Worm (Caenorhabditis elegans) whole organism, L1 larva: Measurements from ENCODE around the gene sde-2.

Source experiments
- C04F5.9 ChIP-seq: sonication (generic microtip); optimal IDR thresholded peaks from 2 replicates; lab custom pipeline; 2016; ENCODE audit warnings: missing genetic modification characterization, missing compliant biosample characterization
- C16A3.4 ChIP-seq: fragments of 150-350 bp; optimal IDR thresholded peaks from 2 replicates; lab custom pipeline; 2014; ENCODE audit warnings: missing biosample characterization, missing genetic modification characterization
- Y116A8C.19 ChIP-seq: sonication (generic microtip); optimal IDR thresholded peaks from 2 replicates; lab custom pipeline; 2016; ENCODE audit warnings: missing compliant biosample characterization, missing genetic modification characterization, borderline replicate concordance
- aha-1 ChIP-seq: fragments of 150-350 bp; optimal IDR thresholded peaks from 2 replicates; lab custom pipeline; 2014; ENCODE audit warnings: missing biosample characterization, missing genetic modification characterization
- alr-1 ChIP-seq: fragments of 200-800 bp; sonication (Bioruptor generic); optimal IDR thresholded peaks from 2 replicates; lab custom pipeline; 2018; ENCODE audit warnings: borderline replicate concordance, mild to moderate bottlenecking, missing genetic modification characterization, missing compliant biosample characterization
- aly-2 ChIP-seq: fragments of 150-350 bp; optimal IDR thresholded peaks from 2 replicates; lab custom pipeline; 2014; ENCODE audit warnings: missing biosample characterization, missing genetic modification characterization
- ceh-63 ChIP-seq: fragments of 200-800 bp; sonication (Bioruptor generic); optimal IDR thresholded peaks from 2 replicates; lab custom pipeline; 2018; ENCODE audit warnings: mild to moderate bottlenecking, missing genetic modification characterization, missing compliant biosample characterization
- ceh-8 ChIP-seq: fragments of 200-800 bp; sonication (Bioruptor generic); optimal IDR thresholded peaks from 2 replicates; lab custom pipeline; 2018; ENCODE audit warnings: mild to moderate bottlenecking, missing genetic modification characterization, moderate library complexity, missing compliant biosample characterization
- ceh-90 ChIP-seq: sonication (generic microtip); optimal IDR thresholded peaks from 2 replicates; lab custom pipeline; 2016; ENCODE audit warnings: missing genetic modification characterization, missing compliant biosample characterization
- ces-1 ChIP-seq: fragments of 150-350 bp; optimal IDR thresholded peaks from 2 replicates; lab custom pipeline; 2014; ENCODE audit warnings: missing biosample characterization, missing genetic modification reagents, missing genetic modification characterization
- dsc-1 ChIP-seq: sonication (generic microtip); optimal IDR thresholded peaks from 2 replicates; lab custom pipeline; 2016; ENCODE audit warnings: mild to moderate bottlenecking, missing genetic modification characterization, missing compliant biosample characterization
- efl-1 ChIP-seq, 4 experiments: fragments of 150-350 bp; optimal IDR thresholded peaks in 3 of 4; peaks in 1 of 4; 1 replicate in 1 of 4; 2 replicates in 3 of 4; lab custom pipeline; 2014; ENCODE audit warnings: missing biosample characterization in 2 of 4, missing genetic modification characterization in 2 of 4, missing genetic modification reagents in 2 of 4
- ets-5 ChIP-seq: fragments of 200-800 bp; sonication (Bioruptor generic); IDR thresholded peaks from 2 replicates; pipeline ENCODE4 v1.3.6; 2022; ENCODE audit warnings: missing genetic modification characterization, missing compliant biosample characterization
- fkh-4 ChIP-seq: sonication (generic microtip); optimal IDR thresholded peaks from 2 replicates; lab custom pipeline; 2016; ENCODE audit warnings: missing compliant biosample characterization, missing genetic modification characterization, borderline replicate concordance
- fos-1 ChIP-seq: fragments of 150-350 bp; optimal IDR thresholded peaks from 2 replicates; lab custom pipeline; 2014; ENCODE audit warnings: missing biosample characterization, missing genetic modification characterization
- grh-1 ChIP-seq: fragments of 200-800 bp; sonication (Bioruptor generic); IDR thresholded peaks from 2 replicates; pipeline ENCODE4 v1.3.6; 2022; ENCODE audit warnings: missing genetic modification reagents, missing genetic modification characterization, missing compliant biosample characterization
- hlh-17 ChIP-seq: fragments of 200-800 bp; sonication (Bioruptor generic); optimal IDR thresholded peaks from 2 replicates; lab custom pipeline; 2018; ENCODE audit warnings: missing genetic modification characterization, mild to moderate bottlenecking, missing compliant biosample characterization, moderate library complexity, borderline replicate concordance
- hpl-2 ChIP-seq: fragments of 150-350 bp; optimal IDR thresholded peaks from 2 replicates; lab custom pipeline; 2014; ENCODE audit warnings: missing biosample characterization, missing genetic modification reagents, missing genetic modification characterization
- irx-1 ChIP-seq: sonication (generic microtip); optimal IDR thresholded peaks from 2 replicates; lab custom pipeline; 2016; ENCODE audit warnings: missing genetic modification characterization, missing compliant biosample characterization
- jun-1 ChIP-seq: fragments of 150-350 bp; optimal IDR thresholded peaks from 2 replicates; lab custom pipeline; 2014; ENCODE audit warnings: missing biosample characterization, missing genetic modification reagents, missing genetic modification characterization
- lin-14 ChIP-seq: fragments of 200-800 bp; sonication (Bioruptor generic); optimal IDR thresholded peaks from 2 replicates; lab custom pipeline; 2018; ENCODE audit warnings: mild to moderate bottlenecking, missing genetic modification characterization, moderate library complexity, missing compliant biosample characterization
- lin-15B ChIP-seq: fragments of 150-350 bp; sonication (generic microtip); optimal IDR thresholded peaks from 3 replicates; lab custom pipeline; 2014; ENCODE audit warnings: missing biosample characterization, missing genetic modification characterization
- lin-35 ChIP-seq, 2 experiments: fragments of 150-350 bp; optimal IDR thresholded peaks; 2 replicates each; lab custom pipeline; 2014; ENCODE audit warnings: missing biosample characterization in 2 of 2, missing genetic modification characterization in 2 of 2, missing genetic modification reagents in 2 of 2
- lin-39 ChIP-seq: fragments of 150-350 bp; optimal IDR thresholded peaks from 2 replicates; lab custom pipeline; 2014; ENCODE audit warnings: missing biosample characterization, missing genetic modification reagents, missing genetic modification characterization
- lir-3 ChIP-seq: sonication (generic microtip); optimal IDR thresholded peaks from 2 replicates; lab custom pipeline; 2016; ENCODE audit warnings: mild to moderate bottlenecking, missing genetic modification characterization, moderate library complexity, missing compliant biosample characterization; ENCODE audit not compliant: poor library complexity
- mab-9 ChIP-seq: fragments of 200-800 bp; sonication (Bioruptor generic); IDR thresholded peaks from 2 replicates; pipeline ENCODE4 v1.3.6; 2022; ENCODE audit warnings: missing genetic modification reagents, missing genetic modification characterization, missing compliant biosample characterization
- mdl-1 ChIP-seq, 2 experiments: fragments of 150-350 bp; optimal IDR thresholded peaks; 2 replicates each; lab custom pipeline; 2014 to 2017; ENCODE audit warnings: missing biosample characterization in 2 of 2, missing genetic modification characterization in 2 of 2, inconsistent platforms in 1 of 2
- nhr-12 ChIP-seq: sonication (generic microtip); optimal IDR thresholded peaks from 2 replicates; lab custom pipeline; 2017; ENCODE audit warnings: missing biosample characterization, missing genetic modification characterization
- nhr-28 ChIP-seq: fragments of 150-350 bp; optimal IDR thresholded peaks from 2 replicates; lab custom pipeline; 2014; ENCODE audit warnings: missing biosample characterization, missing genetic modification characterization
- nhr-71 ChIP-seq: sonication (generic microtip); optimal IDR thresholded peaks from 2 replicates; lab custom pipeline; 2016; ENCODE audit warnings: mild to moderate bottlenecking, missing genetic modification characterization, moderate library complexity, missing compliant biosample characterization
- nhr-76 ChIP-seq: sonication (generic microtip); optimal IDR thresholded peaks from 2 replicates; lab custom pipeline; 2017; ENCODE audit warnings: missing biosample characterization, missing genetic modification characterization
- nhr-90 ChIP-seq: sonication (generic microtip); optimal IDR thresholded peaks from 2 replicates; lab custom pipeline; 2016; ENCODE audit warnings: mild to moderate bottlenecking, missing genetic modification characterization, missing compliant biosample characterization; ENCODE audit not compliant: poor library complexity
- pqm-1 ChIP-seq: sonication (generic microtip); optimal IDR thresholded peaks from 3 replicates; lab custom pipeline; 2017; ENCODE audit warnings: missing biosample characterization, missing genetic modification characterization
- snu-23 ChIP-seq: sonication (generic microtip); optimal IDR thresholded peaks from 2 replicates; lab custom pipeline; 2016; ENCODE audit warnings: missing genetic modification characterization, missing compliant biosample characterization
- sox-4 ChIP-seq: sonication (generic microtip); optimal IDR thresholded peaks from 2 replicates; lab custom pipeline; 2016; ENCODE audit warnings: missing genetic modification characterization, missing compliant biosample characterization
- swsn-7 ChIP-seq: sonication (generic microtip); optimal IDR thresholded peaks from 2 replicates; lab custom pipeline; 2016; ENCODE audit warnings: missing genetic modification characterization, missing compliant biosample characterization
- tlp-1 ChIP-seq: fragments of 150-350 bp; optimal IDR thresholded peaks from 2 replicates; lab custom pipeline; 2014; ENCODE audit warnings: missing biosample characterization, missing genetic modification characterization
- unc-130 ChIP-seq: fragments of 150-350 bp; optimal IDR thresholded peaks from 2 replicates; lab custom pipeline; 2017; ENCODE audit warnings: missing biosample characterization, missing genetic modification characterization, inconsistent platforms
- unc-30 ChIP-seq: sonication (generic microtip); optimal IDR thresholded peaks from 2 replicates; lab custom pipeline; 2017; ENCODE audit warnings: missing biosample characterization, missing genetic modification characterization
- unc-62 ChIP-seq: fragments of 150-350 bp; optimal IDR thresholded peaks from 2 replicates; lab custom pipeline; 2014; ENCODE audit warnings: missing biosample characterization, missing genetic modification reagents, missing genetic modification characterization
- unc-86 ChIP-seq: sonication (generic microtip); optimal IDR thresholded peaks from 2 replicates; lab custom pipeline; 2016; ENCODE audit warnings: missing genetic modification characterization, missing compliant biosample characterization
- unc-98 ChIP-seq: fragments of 200-800 bp; sonication (Bioruptor generic); IDR thresholded peaks from 2 replicates; pipeline ENCODE4 v1.3.6; 2022; ENCODE audit warnings: missing genetic modification characterization, missing compliant biosample characterization
- vab-15 ChIP-seq: sonication (generic microtip); optimal IDR thresholded peaks from 2 replicates; lab custom pipeline; 2017; ENCODE audit warnings: missing genotype, mild to moderate bottlenecking, missing genetic modification characterization, missing compliant biosample characterization
- xbp-1 ChIP-seq: sonication (generic microtip); optimal IDR thresholded peaks from 2 replicates; lab custom pipeline; 2016; ENCODE audit warnings: missing genetic modification characterization, missing compliant biosample characterization
- zip-4 ChIP-seq: fragments of 200-800 bp; sonication (Bioruptor generic); optimal IDR thresholded peaks from 2 replicates; lab custom pipeline; 2018; ENCODE audit warnings: mild to moderate bottlenecking, missing genetic modification characterization, moderate library complexity, missing compliant biosample characterization
- ztf-11 ChIP-seq, 2 experiments: sonication (generic microtip); optimal IDR thresholded peaks; 2 replicates each; lab custom pipeline; 2016 to 2017; ENCODE audit warnings: missing genetic modification characterization in 2 of 2, missing biosample characterization in 1 of 2, missing compliant biosample characterization in 1 of 2
- ztf-4 ChIP-seq: fragments of 150-350 bp; optimal IDR thresholded peaks from 2 replicates; lab custom pipeline; 2014; ENCODE audit warnings: missing biosample characterization, missing genetic modification characterization

sde-2 gene

DNA sequence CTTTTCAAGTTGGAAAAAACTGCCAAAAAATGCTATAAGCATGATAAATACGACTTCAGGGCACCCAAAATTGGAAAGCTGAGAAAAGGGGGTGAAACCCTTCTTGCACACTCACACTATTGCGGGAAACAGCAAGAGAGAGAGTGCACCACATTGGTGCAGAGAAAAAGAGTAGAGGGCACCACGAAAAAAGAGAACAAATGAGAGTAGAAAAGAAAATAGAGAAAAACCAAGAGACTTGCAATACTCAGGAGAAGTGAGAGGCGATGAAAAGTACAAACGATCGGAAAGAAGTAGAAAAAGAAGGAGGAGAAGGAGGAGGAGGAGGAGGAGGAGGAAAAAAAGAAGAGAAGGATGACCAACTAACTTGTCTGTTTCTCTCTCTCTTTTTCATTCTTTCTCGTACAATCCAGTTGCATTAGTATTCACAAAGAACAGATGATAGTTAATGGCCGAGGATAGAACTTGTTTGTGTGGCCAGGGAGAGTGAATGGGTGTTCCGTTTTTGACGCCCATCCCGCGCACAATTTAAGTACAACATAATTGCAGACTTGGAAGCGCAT is 27.9 kb downstream of the sde-2 start (continued):
- TF ChIP-seq fos-1 (peak; percentile 76), zip-4 (GFP tag; lab: Kevin White, UChicago) (no peak), ces-1 (no peak)

DNA sequence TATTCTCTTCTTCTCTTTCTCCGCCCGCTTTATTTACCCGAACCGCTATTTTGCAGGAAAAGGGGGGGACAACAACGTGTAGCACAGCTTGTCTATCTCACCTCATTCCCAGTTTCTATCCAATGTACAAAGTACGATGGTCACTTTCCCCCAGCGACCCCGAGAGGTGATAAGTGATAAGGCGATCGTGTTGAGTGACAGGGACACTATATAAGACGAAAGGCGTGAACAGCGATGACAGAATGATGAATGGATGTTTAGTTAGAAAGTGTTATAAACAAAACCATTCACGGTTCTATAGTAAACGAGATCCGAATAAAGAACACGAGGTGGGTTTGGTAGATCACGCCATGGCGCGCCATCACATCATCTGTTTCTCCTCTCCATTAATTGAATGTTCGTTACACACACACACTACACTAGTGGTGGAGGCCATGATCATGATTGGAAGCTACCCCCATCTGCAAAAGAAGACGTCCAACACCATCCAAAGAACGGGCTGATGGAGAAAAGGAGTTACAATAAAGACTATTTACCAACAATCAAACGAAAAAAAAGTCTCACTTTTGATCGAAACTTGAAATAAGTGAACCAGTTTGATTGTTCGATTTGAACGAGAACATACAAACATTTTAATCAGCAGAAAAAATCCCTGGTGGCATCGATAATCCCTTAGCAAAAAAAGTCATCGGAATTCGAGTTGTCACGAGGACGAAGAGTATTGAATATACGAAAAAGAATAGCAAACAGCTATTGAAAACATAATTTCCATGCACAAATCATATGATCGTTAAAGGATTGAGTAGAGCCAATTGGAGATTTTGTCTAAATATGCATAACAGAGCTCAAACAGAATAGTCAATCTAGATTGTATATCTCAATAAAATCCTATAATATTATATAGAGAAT is 29.2 kb downstream of the sde-2 start:
- TF ChIP-seq lin-39 (no peak), ets-5 (no peak), xbp-1 (tag; lab: Kevin White, UChicago) (peak; percentile 11), nhr-12 (tag; lab: Kevin White, UChicago) (no peak), vab-15 (tag; lab: Kevin White, UChicago) (peak; percentile 35), zip-4 (GFP tag; lab: Kevin White, UChicago) (no peak), Y116A8C.19 (tag; lab: Kevin White, UChicago) (no peak), dsc-1 (tag; lab: Kevin White, UChicago) (peak; percentile 51), lin-15B (tag; lab: Kevin White, UChicago) (no peak), C04F5.9 (tag; lab: Kevin White, UChicago) (no peak), ces-1 (no peak), unc-98 (GFP tag; lab: Robert Waterston, UW) (no peak), mab-9 (GFP tag; lab: Robert Waterston, UW) (peak; percentile 53; the same call in 1 of the 2 replicates), tlp-1 (tag; lab: Kevin White, UChicago) (no peak), grh-1 (GFP tag; lab: Robert Waterston, UW) (peak; percentile 57), fos-1 (peak; percentile 23), nhr-71 (tag; lab: Kevin White, UChicago) (peak; percentile 81), pqm-1 (tag; lab: Kevin White, UChicago) (peak; percentile 42), lin-35 (GFP tag; optimal IDR thresholded peaks at IDR 0.05; lab: Kevin White, UChicago) (peak; percentile 46 to 83), irx-1 (tag; lab: Kevin White, UChicago) (peak; percentile 18), ztf-11 (tag; optimal IDR thresholded peaks at IDR 0.05; lab: Kevin White, UChicago) (no peak), efl-1 (optimal IDR thresholded peaks at IDR 0.05; lab: Kevin White, UChicago) (peak in 1 of 2 experiments; percentile 27), efl-1 (GFP tag; optimal IDR thresholded peaks at IDR 0.05 in 1 of 2; lab: Kevin White, UChicago) (peak in 1 of 2 experiments; percentile 58), mdl-1 (tag; optimal IDR thresholded peaks at IDR 0.05; lab: Kevin White, UChicago) (peak; percentile 29 to 67), nhr-76 (tag; lab: Kevin White, UChicago) (no peak), ceh-8 (GFP tag; lab: Kevin White, UChicago) (no peak), nhr-90 (tag; lab: Kevin White, UChicago) (peak; percentile 83), swsn-7 (tag; lab: Kevin White, UChicago) (peak; percentile 28), hlh-17 (GFP tag; lab: Kevin White, UChicago) (no peak), lir-3 (peak; percentile 19), jun-1 (tag; lab: Kevin White, UChicago) (peak; percentile 22), C16A3.4 (peak; percentile 25), fkh-4 (tag; lab: Kevin White, UChicago) (no peak), aha-1 (tag; lab: Kevin White, UChicago) (no peak), unc-130 (peak; percentile 43), snu-23 (GFP tag; lab: Kevin White, UChicago) (peak; percentile 70), hpl-2 (no peak), ztf-4 (tag; lab: Kevin White, UChicago) (peak; percentile 51), ceh-63 (GFP tag; lab: Kevin White, UChicago) (no peak), ceh-90 (tag; lab: Kevin White, UChicago) (peak; percentile 26), unc-62 (GFP tag; lab: Kevin White, UChicago) (no peak), unc-30 (tag; lab: Kevin White, UChicago) (no peak), aly-2 (no peak), nhr-28 (tag; lab: Kevin White, UChicago) (no peak), lin-14 (GFP tag; lab: Kevin White, UChicago) (peak; percentile 82), unc-86 (no peak), alr-1 (tag; lab: Kevin White, UChicago) (no peak), sox-4 (tag; lab: Kevin White, UChicago) (no peak)
